Worm (Caenorhabditis elegans) whole organism, early embryonic: ENCODE measurements around the gene smex-1.

ENCODE experiments used
- B0310.2 ChIP-seq: sonication (generic microtip); optimal IDR thresholded peaks from 2 replicates; lab custom pipeline; 2016; ENCODE audit warnings: mild to moderate bottlenecking, missing genetic modification characterization, missing compliant biosample characterization
- F13C5.2 ChIP-seq: sonication (generic microtip); optimal IDR thresholded peaks from 2 replicates; lab custom pipeline; 2017; ENCODE audit warnings: mild to moderate bottlenecking, missing genetic modification characterization, inconsistent platforms, missing compliant biosample characterization
- aly-1 ChIP-seq: sonication (generic microtip); optimal IDR thresholded peaks from 2 replicates; lab custom pipeline; 2016; ENCODE audit warnings: missing genetic modification characterization, missing compliant biosample characterization
- ama-1 ChIP-seq: fragments of 150-350 bp; optimal IDR thresholded peaks from 2 replicates; lab custom pipeline; 2014
- ceh-13 ChIP-seq: fragments of 200-800 bp; sonication (Bioruptor generic); optimal IDR thresholded peaks from 2 replicates; lab custom pipeline; 2018; ENCODE audit warnings: mild to moderate bottlenecking, missing genetic modification characterization, missing compliant biosample characterization
- ceh-36 ChIP-seq: sonication (generic microtip); optimal IDR thresholded peaks from 2 replicates; lab custom pipeline; 2016; ENCODE audit warnings: missing genetic modification characterization, inconsistent platforms, missing compliant biosample characterization
- ets-7 ChIP-seq: sonication (generic microtip); optimal IDR thresholded peaks from 2 replicates; lab custom pipeline; 2016; ENCODE audit warnings: missing genotype, missing genetic modification characterization, missing compliant biosample characterization
- flt-1 ChIP-seq: fragments of 200-800 bp; sonication (Bioruptor generic); IDR thresholded peaks from 2 replicates; pipeline ENCODE4 v1.3.6; 2022; ENCODE audit warnings: missing genetic modification characterization, missing compliant biosample characterization
- hmbx-1 ChIP-seq: sonication (generic microtip); optimal IDR thresholded peaks from 2 replicates; lab custom pipeline; 2016; ENCODE audit warnings: mild to moderate bottlenecking, missing genetic modification characterization, missing compliant biosample characterization
- hmg-4 ChIP-seq: fragments of 200-800 bp; sonication (Bioruptor generic); optimal IDR thresholded peaks from 2 replicates; lab custom pipeline; 2018; ENCODE audit warnings: mild to moderate bottlenecking, missing genetic modification characterization, missing compliant biosample characterization
- hnd-1 ChIP-seq: sonication (generic microtip); optimal IDR thresholded peaks from 2 replicates; lab custom pipeline; 2016; ENCODE audit warnings: missing genetic modification characterization, missing compliant biosample characterization
- pes-1 ChIP-seq: fragments of 200-800 bp; sonication (Bioruptor generic); IDR thresholded peaks from 2 replicates; pipeline ENCODE4 v1.3.6; 2022; ENCODE audit warnings: missing genetic modification reagents, missing genetic modification characterization, missing compliant biosample characterization
- scrt-1 ChIP-seq: fragments of 200-800 bp; sonication (Bioruptor generic); IDR thresholded peaks from 2 replicates; pipeline ENCODE4 v1.3.6; 2022; ENCODE audit warnings: missing genetic modification characterization, missing compliant biosample characterization
- sea-1 ChIP-seq: fragments of 200-800 bp; sonication (Bioruptor generic); conservative IDR thresholded peaks from 2 replicates; pipeline ENCODE4 v1.3.6; 2022; ENCODE audit warnings: missing genetic modification characterization, missing compliant biosample characterization
- tbx-11 ChIP-seq: fragments of 200-800 bp; sonication (Bioruptor generic); IDR thresholded peaks from 2 replicates; pipeline ENCODE4 v1.3.6; 2022; ENCODE audit warnings: missing genetic modification characterization, missing compliant biosample characterization
- tbx-37 ChIP-seq: fragments of 200-800 bp; sonication (Bioruptor generic); conservative IDR thresholded peaks from 2 replicates; pipeline ENCODE4 v1.3.6; 2022; ENCODE audit warnings: missing genetic modification reagents, missing genetic modification characterization, missing compliant biosample characterization
- tra-4 ChIP-seq: sonication (generic microtip); optimal IDR thresholded peaks from 2 replicates; lab custom pipeline; 2017; ENCODE audit warnings: missing genetic modification characterization, missing compliant biosample characterization

smex-1 gene

DNA sequence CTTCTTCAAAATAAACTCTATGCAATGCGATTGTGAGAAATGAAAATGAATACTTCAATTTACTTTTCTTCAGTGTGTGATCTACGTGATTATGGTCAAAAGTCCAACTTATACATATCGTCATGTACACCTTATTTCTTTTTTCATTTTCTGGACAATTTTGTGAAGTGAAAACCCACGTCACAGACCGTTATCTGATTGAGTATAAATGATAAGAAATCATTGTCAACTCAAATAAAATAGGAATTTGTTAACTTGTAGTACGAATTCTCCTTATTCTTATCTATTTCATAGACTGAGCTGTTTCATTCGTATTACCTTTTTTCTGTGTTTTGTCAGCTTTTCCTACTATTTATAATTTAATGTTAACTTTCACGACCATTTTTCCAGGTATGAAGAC is 23.8 kb downstream of the smex-1 start, which contains the start of gene asp-5:
asp-5 (plus strand) TSS at position 391 of the 400 bp plus-strand sequence.
- no peak for TF ChIP-seq hmg-4
- TF ChIP-seq tra-4, result no peak
- TF ChIP-seq aly-1 (tag; lab: Kevin White, UChicago), result no peak

DNA sequence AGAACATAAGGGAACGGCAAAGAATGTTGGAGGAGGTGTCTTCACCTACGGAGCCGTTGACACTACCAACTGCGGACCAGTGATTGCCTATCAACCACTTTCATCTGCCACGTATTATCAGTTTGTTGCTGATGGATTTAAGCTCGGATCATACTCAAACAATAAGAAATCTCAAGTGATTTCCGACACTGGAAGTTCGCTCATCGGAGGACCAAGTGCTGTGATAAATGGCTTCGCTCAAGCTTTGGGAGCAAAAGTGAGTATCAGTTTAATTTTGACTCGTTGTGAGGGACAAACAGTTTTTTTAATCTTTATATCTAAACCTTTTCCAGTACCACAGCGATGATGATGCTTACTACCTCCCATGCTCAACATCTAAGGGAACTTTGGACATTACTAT is 24.4 kb downstream of the smex-1 start:
- TF ChIP-seq tbx-11 (GFP tag; lab: Robert Waterston, UW) (no peak), tra-4 (no peak), ceh-36 (no peak), aly-1 (tag; lab: Kevin White, UChicago) (no peak), sea-1 (no peak), hmbx-1 (tag; lab: Kevin White, UChicago) (no peak), ama-1 (lab: Kevin White, UChicago) (no peak), B0310.2 (no peak), hnd-1 (tag; lab: Kevin White, UChicago) (no peak), pes-1 (GFP tag; lab: Robert Waterston, UW) (no peak), ceh-13 (GFP tag; lab: Kevin White, UChicago) (no peak), F13C5.2 (no peak), ets-7 (tag; lab: Kevin White, UChicago) (no peak)

DNA sequence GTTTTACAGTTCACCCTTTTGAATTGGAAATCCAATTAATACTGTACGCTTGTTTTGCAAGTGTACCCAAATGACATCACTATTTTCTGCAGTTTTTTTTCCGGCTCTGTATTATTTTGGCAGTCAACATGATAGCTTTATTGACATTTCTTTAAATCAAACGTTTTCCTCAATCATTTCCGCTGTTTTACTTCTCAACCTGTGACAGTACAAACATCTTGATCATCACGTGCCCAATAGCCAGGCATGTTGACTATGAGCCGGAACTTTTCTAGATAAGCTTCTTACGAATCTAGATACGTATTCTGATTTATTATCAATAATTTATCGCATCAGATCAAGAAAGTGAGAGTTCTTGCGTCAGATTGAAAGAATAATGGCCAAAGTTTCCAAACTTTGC is 25.9 kb downstream of the smex-1 start:
- TF ChIP-seq tbx-11 (GFP tag; lab: Robert Waterston, UW) (no peak), hnd-1 (tag; lab: Kevin White, UChicago) (no peak), ceh-36 (no peak), tra-4 (no peak), pes-1 (GFP tag; lab: Robert Waterston, UW) (no peak), ets-7 (tag; lab: Kevin White, UChicago) (no peak), tbx-37 (GFP tag; lab: Robert Waterston, UW) (no peak), ama-1 (lab: Kevin White, UChicago) (no peak), flt-1 (GFP tag; lab: Robert Waterston, UW) (no peak), ceh-13 (GFP tag; lab: Kevin White, UChicago) (no peak), hmbx-1 (tag; lab: Kevin White, UChicago) (no peak), sea-1 (no peak), aly-1 (tag; lab: Kevin White, UChicago) (no peak), F13C5.2 (no peak), hmg-4 (no peak), B0310.2 (no peak), scrt-1 (GFP tag; lab: Robert Waterston, UW) (no peak)

DNA sequence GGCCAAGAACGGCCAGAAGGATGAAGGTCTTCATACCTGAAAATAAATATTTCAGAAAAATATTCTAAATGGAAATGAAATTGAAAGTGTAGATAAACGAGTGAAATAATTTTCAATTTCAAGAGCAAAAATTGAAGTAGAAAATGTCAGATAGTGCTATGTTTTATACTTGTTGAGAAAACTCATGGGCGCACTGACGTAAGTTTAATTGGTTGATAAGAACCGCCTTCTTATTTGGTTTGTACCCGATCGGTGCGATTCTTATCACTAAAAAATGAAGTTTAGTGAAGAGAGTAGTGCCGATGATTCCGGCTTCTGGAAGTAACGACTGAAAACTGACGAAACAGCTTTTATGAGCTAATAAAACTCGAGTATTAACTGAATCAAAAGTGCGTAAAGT is 26.9 kb downstream of the smex-1 start, which contains the start of the genes asp-6 and asp-12:
asp-6 (minus strand) TSS at position 36 of the 400 bp plus-strand sequence.
asp-12 (plus strand) TSS at position 309 of the 400 bp plus-strand sequence.
- TF ChIP-seq ceh-36, result no peak
- no peak for TF ChIP-seq flt-1 (GFP tag; lab: Robert Waterston, UW)
- TF ChIP-seq tra-4, result no peak
- no peak for TF ChIP-seq scrt-1 (GFP tag; lab: Robert Waterston, UW)
- no peak for TF ChIP-seq aly-1 (tag; lab: Kevin White, UChicago)
- TF ChIP-seq sea-1, result no peak
- no peak for TF ChIP-seq tbx-11 (GFP tag; lab: Robert Waterston, UW)
- TF ChIP-seq hnd-1 (tag; lab: Kevin White, UChicago), result no peak
- TF ChIP-seq B0310.2, result no peak
- TF ChIP-seq ceh-13 (GFP tag; lab: Kevin White, UChicago), result no peak
- no peak for TF ChIP-seq ets-7 (tag; lab: Kevin White, UChicago)
- no peak for TF ChIP-seq hmg-4

DNA sequence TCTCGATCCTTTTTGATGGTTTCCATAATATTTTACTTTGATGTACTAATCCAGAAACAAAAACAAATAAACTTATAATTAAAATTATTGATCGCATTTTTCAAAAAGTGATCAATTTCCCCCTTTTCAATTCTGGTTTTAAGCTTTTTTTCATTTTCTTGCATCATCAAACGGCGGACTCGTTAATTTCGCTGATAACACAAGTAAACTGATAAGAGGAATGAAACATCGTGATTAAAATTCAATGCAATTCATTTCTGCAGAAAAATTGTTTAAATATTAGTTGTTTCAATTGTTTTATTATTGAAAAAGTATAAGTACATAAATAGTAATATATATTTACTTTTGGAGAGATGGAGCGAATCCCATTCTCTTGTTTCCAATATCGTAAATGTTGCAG is 28.5 kb downstream of the smex-1 start:
- TF ChIP-seq hnd-1 (tag; lab: Kevin White, UChicago), result no peak
- TF ChIP-seq ama-1 (lab: Kevin White, UChicago), result no peak
- no peak for TF ChIP-seq ets-7 (tag; lab: Kevin White, UChicago)
- TF ChIP-seq hmg-4, result no peak
- TF ChIP-seq tbx-11 (GFP tag; lab: Robert Waterston, UW), result no peak
- no peak for TF ChIP-seq B0310.2
- TF ChIP-seq pes-1 (GFP tag; lab: Robert Waterston, UW), result no peak
- no peak for TF ChIP-seq tbx-37 (GFP tag; lab: Robert Waterston, UW)
- no peak for TF ChIP-seq tra-4
- no peak for TF ChIP-seq F13C5.2
- no peak for TF ChIP-seq flt-1 (GFP tag; lab: Robert Waterston, UW)
- TF ChIP-seq scrt-1 (GFP tag; lab: Robert Waterston, UW), result no peak
- no peak for TF ChIP-seq ceh-13 (GFP tag; lab: Kevin White, UChicago)
- TF ChIP-seq aly-1 (tag; lab: Kevin White, UChicago), result no peak
- no peak for TF ChIP-seq ceh-36
- no peak for TF ChIP-seq sea-1
- TF ChIP-seq hmbx-1 (tag; lab: Kevin White, UChicago), result no peak

DNA sequence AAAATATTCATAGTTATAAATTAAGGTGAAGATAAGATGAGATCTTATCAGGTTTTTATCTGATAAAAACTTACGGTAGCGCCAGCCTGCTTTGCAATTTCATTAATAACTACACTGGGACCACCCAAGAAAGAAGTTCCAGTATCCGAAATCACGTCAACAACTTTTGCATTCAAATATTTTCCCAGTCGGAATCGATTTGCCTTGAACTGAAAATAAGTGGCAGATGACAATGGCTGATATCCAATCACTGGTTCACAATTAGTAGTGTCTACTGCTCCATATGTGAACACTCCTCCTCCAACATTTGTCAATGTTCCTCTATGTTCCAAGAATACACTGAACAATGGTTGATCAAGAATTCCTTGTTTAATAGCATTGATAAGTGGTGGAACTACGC is 29.5 kb downstream of the smex-1 start, which contains the start of gene F21F8.5:
F21F8.5 (minus strand) TSS at position 101 of the 400 bp plus-strand sequence.
- TF ChIP-seq tra-4, result no peak
- TF ChIP-seq ceh-13 (GFP tag; lab: Kevin White, UChicago), result no peak
- TF ChIP-seq hmg-4, result no peak
- TF ChIP-seq flt-1 (GFP tag; lab: Robert Waterston, UW), result no peak
- no peak for TF ChIP-seq hmbx-1 (tag; lab: Kevin White, UChicago)
- TF ChIP-seq F13C5.2, result no peak
- TF ChIP-seq tbx-11 (GFP tag; lab: Robert Waterston, UW), result no peak
- no peak for TF ChIP-seq sea-1
- TF ChIP-seq aly-1 (tag; lab: Kevin White, UChicago), result no peak
- no peak for TF ChIP-seq ets-7 (tag; lab: Kevin White, UChicago)
- TF ChIP-seq scrt-1 (GFP tag; lab: Robert Waterston, UW), result no peak
- TF ChIP-seq hnd-1 (tag; lab: Kevin White, UChicago), result no peak
- no peak for TF ChIP-seq pes-1 (GFP tag; lab: Robert Waterston, UW)
- no peak for TF ChIP-seq ceh-36
- no peak for TF ChIP-seq ama-1 (lab: Kevin White, UChicago)
- no peak for TF ChIP-seq B0310.2
- no peak for TF ChIP-seq tbx-37 (GFP tag; lab: Robert Waterston, UW)

DNA sequence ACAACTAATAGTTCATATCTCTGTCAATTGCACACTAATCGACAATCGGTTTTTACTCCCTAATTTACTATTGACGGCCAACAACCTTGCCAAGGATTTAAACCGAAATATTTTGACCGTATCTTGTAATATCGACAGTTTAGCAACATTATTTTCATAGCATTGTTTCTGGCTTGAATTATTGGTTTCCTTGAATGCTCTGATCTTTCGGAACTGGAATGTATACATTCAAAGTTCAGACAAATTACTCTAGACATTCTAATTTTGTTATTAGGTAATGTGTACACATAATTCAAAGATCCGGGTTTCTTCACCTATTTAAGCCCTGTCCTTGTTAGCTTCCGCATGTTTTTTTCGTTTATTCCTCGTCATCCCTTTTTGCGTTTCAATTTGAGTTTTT is 31.8 kb downstream of the smex-1 start, which contains the start of gene C16D9.9:
C16D9.9 (plus strand) TSS at position 301 of the 400 bp plus-strand sequence.
- no peak for TF ChIP-seq tra-4
- TF ChIP-seq sea-1, result no peak
- no peak for TF ChIP-seq aly-1 (tag; lab: Kevin White, UChicago)
- TF ChIP-seq B0310.2, result no peak
- no peak for TF ChIP-seq tbx-11 (GFP tag; lab: Robert Waterston, UW)
- TF ChIP-seq hmbx-1 (tag; lab: Kevin White, UChicago), result no peak
- TF ChIP-seq F13C5.2, result no peak
- no peak for TF ChIP-seq pes-1 (GFP tag; lab: Robert Waterston, UW)
- no peak for TF ChIP-seq tbx-37 (GFP tag; lab: Robert Waterston, UW)
